Worm (Caenorhabditis elegans) whole organism, L4/young adult: ENCODE data around the gene str-175.

Source experiments
- dao-5 ChIP-seq: sonication (generic microtip); optimal IDR thresholded peaks from 2 replicates; lab custom pipeline; 2016; ENCODE audit warnings: missing genotype, missing genetic modification characterization, moderate library complexity, missing compliant biosample characterization
- him-1 ChIP-seq: sonication (generic microtip); optimal IDR thresholded peaks from 2 replicates; lab custom pipeline; 2016; ENCODE audit warnings: missing genotype, missing genetic modification reagents, missing genetic modification characterization, missing compliant biosample characterization

- no peak for TF ChIP-seq him-1 (tag; lab: Kevin White, UChicago)
- TF ChIP-seq dao-5, result no peak
Measured at ce11 chrIV:4874603-4875002, 4.2 kb upstream of the str-175 start, which contains the start of gene str-174.
